Fruit fly (Drosophila melanogaster): ENCODE results near the gene Tgs1.

Gene Tgs1

dm6 chr3R:18298298-18298899 lies 43.1 kb downstream of the Tgs1 start (continued):
- TF ChIP-seq Sox102F (GFP tag; optimal IDR thresholded peaks at IDR 0.05) (no peak), acj6 (GFP tag; optimal IDR thresholded peaks at IDR 0.05) (no peak), Eip78C (GFP tag) (peak; percentile 83), CG15336 (GFP tag; IDR thresholded peaks at IDR 0.05) (peak; percentile 56), OdsH (GFP tag; optimal IDR thresholded peaks at IDR 0.05) (peak; percentile 25), cyc (GFP tag; optimal IDR thresholded peaks at IDR 0.05) (peak; percentile 12), Blimp-1 (GFP tag; optimal IDR thresholded peaks at IDR 0.05) (no peak), Smox (GFP tag; optimal IDR thresholded peaks at IDR 0.05) (no peak), CG9139 (GFP tag; optimal IDR thresholded peaks at IDR 0.05) (peak; percentile 36), eg (GFP tag; IDR thresholded peaks at IDR 0.05) (peak; percentile 66), esn (GFP tag; optimal IDR thresholded peaks at IDR 0.05) (peak; percentile 18), CG6276 (GFP tag; optimal IDR thresholded peaks at IDR 0.05) (peak; percentile 46), Ets96B (tag; optimal IDR thresholded peaks at IDR 0.05) (no peak), vri (GFP tag; optimal IDR thresholded peaks at IDR 0.05) (peak; percentile 51), dsx (GFP tag; optimal IDR thresholded peaks at IDR 0.05; ENCODE audit: poor library complexity, severe bottlenecking) (no peak), Eip75B (GFP tag; optimal IDR thresholded peaks at IDR 0.05) (no peak), Hr38 (GFP tag; optimal IDR thresholded peaks at IDR 0.05) (no peak), CG3032 (tag; optimal IDR thresholded peaks at IDR 0.05) (no peak), CG6808 (GFP tag; optimal IDR thresholded peaks at IDR 0.05) (no peak), CG8319 (GFP tag; optimal IDR thresholded peaks at IDR 0.05) (no peak), CG10669 (GFP tag; optimal IDR thresholded peaks at IDR 0.05) (no peak), Ets21C (GFP tag; optimal IDR thresholded peaks at IDR 0.05) (no peak)

dm6 chr3R:18298900-18299321 lies 43.6 kb downstream of the Tgs1 start, which contains the start of gene Dlc90F:
Dlc90F (plus strand) TSS chr3R:18299229.
- TF ChIP-seq salr (GFP tag; optimal IDR thresholded peaks at IDR 0.05) (peak in 1 of 2 experiments; percentile 42), CG11902 (GFP tag; optimal IDR thresholded peaks at IDR 0.05) (peak; percentile 36), CG6808 (GFP tag; optimal IDR thresholded peaks at IDR 0.05) (no peak), spab (GFP tag; optimal IDR thresholded peaks at IDR 0.05) (no peak), Sox102F (GFP tag; optimal IDR thresholded peaks at IDR 0.05) (no peak), Hr4 (GFP tag; optimal IDR thresholded peaks at IDR 0.05) (peak; percentile 72), eg (GFP tag; IDR thresholded peaks at IDR 0.05) (peak; percentile 80), fkh (GFP tag; optimal IDR thresholded peaks at IDR 0.05) (no peak), CG10669 (GFP tag; optimal IDR thresholded peaks at IDR 0.05) (no peak), OdsH (GFP tag; optimal IDR thresholded peaks at IDR 0.05) (peak; percentile 76), CG7368 (GFP tag; optimal IDR thresholded peaks at IDR 0.05) (peak; percentile 34), Smox (GFP tag; optimal IDR thresholded peaks at IDR 0.05) (no peak), CG8319 (GFP tag; optimal IDR thresholded peaks at IDR 0.05) (peak; percentile 18), acj6 (GFP tag; optimal IDR thresholded peaks at IDR 0.05) (no peak), fd59A (GFP tag; optimal IDR thresholded peaks at IDR 0.05) (peak; percentile 25), cyc (GFP tag; optimal IDR thresholded peaks at IDR 0.05) (peak; percentile 73), CG6276 (GFP tag; optimal IDR thresholded peaks at IDR 0.05) (no peak), Blimp-1 (GFP tag; optimal IDR thresholded peaks at IDR 0.05) (peak; percentile 16), CG6163 (GFP tag; IDR thresholded peaks at IDR 0.05) (peak; percentile 81), CG34406 (GFP tag; optimal IDR thresholded peaks at IDR 0.05) (peak; percentile 32), CG6854 (GFP tag; optimal IDR thresholded peaks at IDR 0.05) (no peak), Gug (GFP tag; IDR thresholded peaks at IDR 0.05) (peak; percentile 86), CG15336 (GFP tag; IDR thresholded peaks at IDR 0.05) (0 out of 2 replicates have a peak, but pooled peaks have one; percentile 24), dac (GFP tag; optimal IDR thresholded peaks at IDR 0.05) (no peak), CG6792 (GFP tag; optimal IDR thresholded peaks at IDR 0.05) (peak; percentile 6), Sox14 (GFP tag; optimal IDR thresholded peaks at IDR 0.05) (peak; percentile 77), CG4318 (GFP tag; optimal IDR thresholded peaks at IDR 0.05) (peak; percentile 45), topi (GFP tag; optimal IDR thresholded peaks at IDR 0.05) (peak; percentile 63), lz (GFP tag; optimal IDR thresholded peaks at IDR 0.05) (peak; percentile 79), CG11294 (GFP tag; IDR thresholded peaks at IDR 0.05) (peak; percentile 54; the same call in 1 of the 2 replicates), CG8632 (GFP tag; optimal IDR thresholded peaks at IDR 0.05) (peak; percentile 8), CG16779 (tag; optimal IDR thresholded peaks at IDR 0.05) (no peak), esn (GFP tag; optimal IDR thresholded peaks at IDR 0.05) (peak; percentile 71), ss (GFP tag; optimal IDR thresholded peaks at IDR 0.05) (no peak), Eip93F (GFP tag; optimal IDR thresholded peaks at IDR 0.05) (no peak), dsx (GFP tag; optimal IDR thresholded peaks at IDR 0.05; ENCODE audit: poor library complexity, severe bottlenecking) (no peak), CG9139 (GFP tag; optimal IDR thresholded peaks at IDR 0.05) (no peak), pdm3 (GFP tag; optimal IDR thresholded peaks at IDR 0.05) (peak; percentile 77), CG3919 (GFP tag; optimal IDR thresholded peaks at IDR 0.05) (no peak), Eip78C (GFP tag) (peak; percentile 78)
